Fruit fly (Drosophila melanogaster): ENCODE results near the gene Nup35.

Nup35 gene

dm6 chrX:18657502-18657947 lies 9.5 kb downstream of the Nup35 start, which contains the start of gene fu:
fu (plus strand) TSS chrX:18657755.
- TF ChIP-seq Sox15 (GFP tag; optimal IDR thresholded peaks at IDR 0.05) (no peak), eg (GFP tag; IDR thresholded peaks at IDR 0.05) (peak; percentile 30; the same call in 1 of the 3 replicates), CG34406 (GFP tag; optimal IDR thresholded peaks at IDR 0.05) (peak; percentile 30), lz (GFP tag; optimal IDR thresholded peaks at IDR 0.05) (peak; percentile 4), Gug (GFP tag; IDR thresholded peaks at IDR 0.05) (no peak), CG6163 (GFP tag; IDR thresholded peaks at IDR 0.05) (0 out of 3 replicates have a peak, but pooled peaks have one; percentile 33), Sox14 (GFP tag; optimal IDR thresholded peaks at IDR 0.05) (peak; percentile 19), Hr4 (GFP tag; optimal IDR thresholded peaks at IDR 0.05) (no peak), esn (GFP tag; optimal IDR thresholded peaks at IDR 0.05) (peak; percentile 10), CG6854 (GFP tag; optimal IDR thresholded peaks at IDR 0.05) (peak; percentile 14)

- no peak for TF ChIP-seq CG6808 (GFP tag; optimal IDR thresholded peaks at IDR 0.05)
- no peak for TF ChIP-seq fd59A (GFP tag; optimal IDR thresholded peaks at IDR 0.05)
- no peak for TF ChIP-seq Ets96B (tag; optimal IDR thresholded peaks at IDR 0.05)
- no peak for TF ChIP-seq CG15336 (GFP tag; IDR thresholded peaks at IDR 0.05)
These were observed 14.1 kb downstream of the Nup35 start, which contains the start of gene CG6696 for dm6 chrX:18662053-18662452. CG6696 (minus strand) TSS chrX:18662153.

dm6 chrX:18663362-18663761 lies 15.4 kb downstream of the Nup35 start:
- TF ChIP-seq achi (GFP tag; optimal IDR thresholded peaks at IDR 0.05) = no peak
- TF ChIP-seq CG32006 (GFP tag; optimal IDR thresholded peaks at IDR 0.05) = peak; percentile 76
- TF ChIP-seq CG3919 (GFP tag; optimal IDR thresholded peaks at IDR 0.05) = no peak
- peak; percentile 45; the same call in 1 of the 2 replicates for TF ChIP-seq CG15336 (GFP tag; IDR thresholded peaks at IDR 0.05)
- TF ChIP-seq Eip75B (GFP tag; optimal IDR thresholded peaks at IDR 0.05) = no peak
- TF ChIP-seq fkh (GFP tag; optimal IDR thresholded peaks at IDR 0.05) = no peak
- TF ChIP-seq Sox102F (GFP tag; optimal IDR thresholded peaks at IDR 0.05) = no peak
- no peak for TF ChIP-seq CG9139 (GFP tag; optimal IDR thresholded peaks at IDR 0.05)
- TF ChIP-seq fd59A (GFP tag; optimal IDR thresholded peaks at IDR 0.05) = no peak
- no peak for TF ChIP-seq CG10631 (GFP tag; optimal IDR thresholded peaks at IDR 0.05)
- no peak for TF ChIP-seq Hr38 (GFP tag; optimal IDR thresholded peaks at IDR 0.05)
- TF ChIP-seq CG8119 (GFP tag; IDR thresholded peaks at IDR 0.05) = no peak
- no peak for TF ChIP-seq Hr4 (GFP tag; optimal IDR thresholded peaks at IDR 0.05)
- TF ChIP-seq CG6276 (GFP tag; optimal IDR thresholded peaks at IDR 0.05) = peak; percentile 26
- TF ChIP-seq eg (GFP tag; IDR thresholded peaks at IDR 0.05) = 0 out of 3 replicates have a peak, but pooled peaks have one; percentile 26

- TF ChIP-seq CG6854 (GFP tag; optimal IDR thresholded peaks at IDR 0.05) (peak; percentile 50), pdm3 (GFP tag; optimal IDR thresholded peaks at IDR 0.05) (no peak), svp (GFP tag) (peak; percentile 56), Eip78C (GFP tag) (peak; percentile 24)
These were observed 17.8 kb downstream of the Nup35 start for dm6 chrX:18665715-18666267.

- no peak for TF ChIP-seq lz (GFP tag; optimal IDR thresholded peaks at IDR 0.05)
- peak; percentile 8 for TF ChIP-seq fkh (GFP tag; optimal IDR thresholded peaks at IDR 0.05)
- TF ChIP-seq svp (GFP tag) = peak; percentile 18
- TF ChIP-seq Blimp-1 (GFP tag; optimal IDR thresholded peaks at IDR 0.05) = peak; percentile 27
- no peak for TF ChIP-seq esn (GFP tag; optimal IDR thresholded peaks at IDR 0.05)
These were observed 20.3 kb downstream of the Nup35 start for dm6 chrX:18668293-18668692.

dm6 chrX:18669811-18670477 lies 22.0 kb downstream of the Nup35 start:
- TF ChIP-seq Eip78C (GFP tag) = peak; percentile 40
- TF ChIP-seq svp (GFP tag) = peak; percentile 30
- TF ChIP-seq CG32006 (GFP tag; optimal IDR thresholded peaks at IDR 0.05) = no peak
